Fruit fly (Drosophila melanogaster): ENCODE results near the gene P58IPK.

dm6 chr3R:9598099-9598498 lies 11.4 kb downstream of the P58IPK start:
- TF ChIP-seq psq (optimal IDR thresholded peaks at IDR 0.05) (no peak), Dll (optimal IDR thresholded peaks at IDR 0.05) (no peak), pan (optimal IDR thresholded peaks at IDR 0.05) (no peak), usp (GFP tag; optimal IDR thresholded peaks at IDR 0.05) (no peak), EcR (GFP tag; optimal IDR thresholded peaks at IDR 0.05) (no peak), CG8478 (optimal IDR thresholded peaks at IDR 0.05) (no peak)
